Worm (Caenorhabditis elegans) whole organism, mixed stage, embryonic: ENCODE measurements around the gene swip-10.

Experiments used
- nhr-237 ChIP-seq: fragments of 150-350 bp; optimal IDR thresholded peaks from 2 replicates; lab custom pipeline; 2014; ENCODE audit warnings: missing biosample characterization, missing genetic modification characterization
- pha-4 ChIP-seq: fragments of 150-350 bp; optimal IDR thresholded peaks from 2 replicates; lab custom pipeline; 2018; ENCODE audit warnings: missing biosample characterization, missing genetic modification reagents, missing genetic modification characterization
- snpc-4 ChIP-seq: fragments of 150-350 bp; optimal IDR thresholded peaks from 2 replicates; lab custom pipeline; 2014; ENCODE audit warnings: missing biosample characterization, missing genetic modification characterization
- tbx-8 ChIP-seq: fragments of 200-800 bp; sonication (Bioruptor generic); optimal IDR thresholded peaks from 2 replicates; lab custom pipeline; 2018; ENCODE audit warnings: mild to moderate bottlenecking, missing genetic modification characterization, moderate library complexity, missing compliant biosample characterization
- unc-39 ChIP-seq: fragments of 150-350 bp; optimal IDR thresholded peaks from 2 replicates; lab custom pipeline; 2014; ENCODE audit warnings: missing biosample characterization, missing genetic modification characterization
- ztf-11 ChIP-seq: fragments of 150-350 bp; optimal IDR thresholded peaks from 2 replicates; lab custom pipeline; 2014; ENCODE audit warnings: missing biosample characterization, missing genetic modification characterization

DNA sequence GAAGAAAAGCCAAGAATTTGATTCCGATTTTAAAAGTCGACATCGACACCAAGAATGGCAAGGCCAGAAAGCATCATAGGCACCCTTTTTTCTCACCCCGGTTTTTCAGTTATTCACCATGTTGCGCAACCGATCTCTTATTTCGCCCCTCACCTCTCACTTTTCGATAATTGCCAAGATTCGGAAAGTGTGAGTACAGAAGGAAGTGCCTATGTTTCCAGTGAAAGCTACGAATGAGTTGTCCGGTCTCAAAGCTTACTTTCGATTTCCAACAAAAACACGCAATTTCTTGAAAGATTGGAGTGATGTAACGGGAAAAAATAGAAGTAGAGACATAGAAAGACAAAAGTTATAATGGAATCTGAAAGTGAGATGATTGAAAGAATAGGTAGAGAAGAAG is 35.7 kb upstream of the swip-10 start:
- TF ChIP-seq nhr-237 (no peak), unc-39 (no peak), ztf-11 (tag; lab: Kevin White, UChicago) (no peak), tbx-8 (no peak), pha-4 (tag; lab: Kevin White, UChicago) (no peak), snpc-4 (no peak)
